Fruit fly (Drosophila melanogaster) whole organism, prepupa: Measurements from ENCODE around the gene CG13247.

Experiments
- Gug ChIP-seq: fragments of 200-800 bp; sonication (Bioruptor generic); IDR thresholded peaks from 2 replicates; pipeline ENCODE4 v1.3.6; 2022; ENCODE audit warnings: missing biosample characterization, missing genetic modification characterization
- esn ChIP-seq: fragments of 200-800 bp; sonication (Bioruptor generic); optimal IDR thresholded peaks from 2 replicates; lab custom pipeline; 2016; ENCODE audit warnings: missing biosample characterization, mild to moderate bottlenecking, missing genetic modification characterization, moderate library complexity

DNA sequence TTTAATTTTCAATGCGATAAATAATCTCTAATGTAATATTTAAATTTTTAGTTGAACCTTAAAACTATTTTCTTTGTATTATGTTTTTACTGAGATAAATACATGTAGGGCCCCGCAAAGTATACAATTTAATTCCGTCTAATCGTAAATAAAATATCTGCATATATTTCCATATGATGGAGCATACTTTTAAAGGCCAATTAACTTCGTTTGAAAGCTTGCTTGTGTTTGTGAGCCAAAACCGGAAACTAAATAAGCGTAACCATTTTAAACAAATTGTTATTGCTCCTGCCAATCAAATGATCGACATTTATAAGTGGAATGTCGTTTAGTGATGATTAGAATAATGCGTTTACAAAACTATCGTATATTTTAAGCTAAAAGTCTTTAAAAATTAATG, 40.7 kb downstream of the CG13247 start:
- TF ChIP-seq Gug (GFP tag; lab: Robert Waterston, UW) (no peak), esn (GFP tag; lab: Kevin White, UChicago) (no peak)
